Fruit fly (Drosophila melanogaster) whole organism, embryonic: ENCODE data around the gene CG1785.

Experiments used
- Ada2b ChIP-seq: fragments of 200-800 bp; sonication (Bioruptor generic); IDR thresholded peaks from 2 replicates; pipeline ENCODE4 v1.3.6; 2022; ENCODE audit warnings: missing biosample characterization, missing genetic modification characterization
- Asciz ChIP-seq: fragments of 200-800 bp; sonication (Bioruptor generic); optimal IDR thresholded peaks from 2 replicates; lab custom pipeline; 2017; ENCODE audit warnings: missing biosample characterization, mild to moderate bottlenecking, missing genetic modification characterization, missing genetic modification reagents
- CG10267 ChIP-seq: fragments of 200-800 bp; sonication (Bioruptor generic); optimal IDR thresholded peaks from 2 replicates; lab custom pipeline; 2018; ENCODE audit warnings: missing biosample characterization, mild to moderate bottlenecking, missing genetic modification characterization, moderate library complexity
- CG10959 ChIP-seq: fragments of 200-800 bp; sonication (Bioruptor generic); IDR thresholded peaks from 2 replicates; pipeline ENCODE4 v1.3.6; 2022; ENCODE audit warnings: missing biosample characterization, missing genetic modification characterization
- CG11696 ChIP-seq: fragments of 200-800 bp; sonication (Bioruptor generic); IDR thresholded peaks from 2 replicates; pipeline ENCODE4 v1.3.6; 2022; ENCODE audit warnings: missing biosample characterization, missing genetic modification characterization
- CG12071 ChIP-seq: fragments of 200-800 bp; sonication (Bioruptor generic); optimal IDR thresholded peaks from 3 replicates; lab custom pipeline; 2018; ENCODE audit warnings: missing biosample characterization, mild to moderate bottlenecking, missing genetic modification characterization
- CG14050 ChIP-seq: fragments of 200-800 bp; sonication (Bioruptor generic); IDR thresholded peaks from 3 replicates; pipeline ENCODE4 v1.3.6; 2022; ENCODE audit warnings: missing biosample characterization, missing genetic modification characterization
- CG14860 ChIP-seq: fragments of 200-800 bp; sonication (Bioruptor generic); IDR thresholded peaks from 3 replicates; pipeline ENCODE4 v1.3.6; 2022; ENCODE audit warnings: missing biosample characterization, missing genetic modification characterization; ENCODE audit not compliant: partially characterized antibody
- CG16863 ChIP-seq: fragments of 200-800 bp; sonication (Bioruptor generic); optimal IDR thresholded peaks from 3 replicates; lab custom pipeline; 2016; ENCODE audit warnings: missing biosample characterization, missing genetic modification characterization
- CG18011 ChIP-seq: fragments of 200-800 bp; sonication (Bioruptor generic); optimal IDR thresholded peaks from 2 replicates; lab custom pipeline; 2017; ENCODE audit warnings: missing biosample characterization, missing genetic modification characterization, mild to moderate bottlenecking, moderate library complexity, missing genotype
- CG18599 ChIP-seq: fragments of 200-800 bp; sonication (Bioruptor generic); optimal IDR thresholded peaks from 3 replicates; lab custom pipeline; 2017; ENCODE audit warnings: missing biosample characterization, missing genetic modification characterization, mild to moderate bottlenecking, moderate library complexity, missing genetic modification reagents
- CG2875 ChIP-seq: fragments of 200-800 bp; sonication (Bioruptor generic); optimal IDR thresholded peaks from 2 replicates; lab custom pipeline; 2017; ENCODE audit warnings: missing biosample characterization, mild to moderate bottlenecking, missing genetic modification characterization, missing genetic modification reagents
- CG32772 ChIP-seq: fragments of 200-800 bp; sonication (Bioruptor generic); IDR thresholded peaks from 2 replicates; pipeline ENCODE4 v1.3.6; 2022; ENCODE audit warnings: missing biosample characterization, missing genetic modification characterization
- CG4854 ChIP-seq: fragments of 200-800 bp; sonication (Bioruptor generic); optimal IDR thresholded peaks from 2 replicates; lab custom pipeline; 2016; ENCODE audit warnings: missing biosample characterization, missing genetic modification characterization, inconsistent platforms
- CG7786 ChIP-seq: fragments of 200-800 bp; sonication (Bioruptor generic); optimal IDR thresholded peaks from 2 replicates; lab custom pipeline; 2016; ENCODE audit warnings: missing biosample characterization, missing genetic modification characterization
- CG7963 ChIP-seq: fragments of 200-800 bp; sonication (Bioruptor generic); IDR thresholded peaks from 3 replicates; pipeline ENCODE4 v1.3.6; 2022; ENCODE audit warnings: missing biosample characterization, missing genetic modification characterization; ENCODE audit not compliant: partially characterized antibody
- CG9609 ChIP-seq: fragments of 200-800 bp; sonication (Bioruptor generic); optimal IDR thresholded peaks from 3 replicates; lab custom pipeline; 2016; ENCODE audit warnings: missing biosample characterization, missing genetic modification characterization
- Dbx ChIP-seq: fragments of 200-800 bp; sonication (Bioruptor generic); IDR thresholded peaks from 3 replicates; pipeline ENCODE4 v1.3.6; 2022; ENCODE audit warnings: missing biosample characterization, missing genetic modification characterization
- Doc3 ChIP-seq: fragments of 200-800 bp; sonication (Bioruptor generic); IDR thresholded peaks from 3 replicates; pipeline ENCODE4 v1.3.6; 2022; ENCODE audit warnings: missing biosample characterization, missing genetic modification characterization; ENCODE audit not compliant: partially characterized antibody
- E2f1 ChIP-seq: fragments of 200-800 bp; sonication (Bioruptor generic); IDR thresholded peaks from 2 replicates; pipeline ENCODE4 v1.3.6; 2022; ENCODE audit warnings: missing biosample characterization, missing genetic modification characterization
- Elba2 ChIP-seq: fragments of 200-800 bp; sonication (Bioruptor generic); optimal IDR thresholded peaks from 3 replicates; lab custom pipeline; 2016; ENCODE audit warnings: missing biosample characterization, missing genetic modification characterization
- Gsc ChIP-seq: fragments of 200-800 bp; sonication (Bioruptor generic); IDR thresholded peaks from 2 replicates; pipeline ENCODE4 v1.3.6; 2022; ENCODE audit warnings: missing biosample characterization, missing genetic modification characterization
- HLH54F ChIP-seq: fragments of 200-800 bp; sonication (Bioruptor generic); optimal IDR thresholded peaks from 3 replicates; lab custom pipeline; 2016; ENCODE audit warnings: missing biosample characterization, missing genetic modification characterization
- HLHmδ ChIP-seq: fragments of 200-800 bp; sonication (Bioruptor generic); optimal IDR thresholded peaks from 2 replicates; lab custom pipeline; 2018; ENCODE audit warnings: missing biosample characterization, mild to moderate bottlenecking, missing genetic modification characterization, moderate library complexity
- Hey ChIP-seq: fragments of 200-800 bp; sonication (Bioruptor generic); optimal IDR thresholded peaks from 3 replicates; lab custom pipeline; 2018; ENCODE audit warnings: missing biosample characterization, mild to moderate bottlenecking, missing genetic modification characterization
- HmgD ChIP-seq: fragments of 200-800 bp; sonication (Bioruptor generic); optimal IDR thresholded peaks from 3 replicates; lab custom pipeline; 2016; ENCODE audit warnings: missing biosample characterization, missing genetic modification characterization
- Lpt ChIP-seq: fragments of >200 bp; optimal IDR thresholded peaks from 2 replicates; lab custom pipeline; 2018; ENCODE audit warnings: missing biosample characterization, missing genetic modification characterization
- Pdp1 ChIP-seq, 2 experiments: fragments of 200-800 bp; sonication (Bioruptor generic); optimal IDR thresholded peaks; 3 replicates each; lab custom pipeline; 2016; ENCODE audit warnings: missing biosample characterization in 2 of 2, missing genetic modification characterization in 2 of 2, mild to moderate bottlenecking in 1 of 2, moderate library complexity in 1 of 2
- Ptx1 ChIP-seq: fragments of 200-800 bp; sonication (Bioruptor generic); IDR thresholded peaks from 2 replicates; pipeline ENCODE4 v1.3.6; 2022; ENCODE audit warnings: missing biosample characterization, missing genetic modification characterization
- Sin3A ChIP-seq: fragments of >200 bp; optimal IDR thresholded peaks from 2 replicates; lab custom pipeline; 2018
- aop ChIP-seq: fragments of 200-800 bp; sonication (Bioruptor generic); IDR thresholded peaks from 2 replicates; pipeline ENCODE4 v1.3.6; 2022; ENCODE audit warnings: missing biosample characterization, missing genetic modification characterization
- bab2 ChIP-seq: fragments of 200-800 bp; sonication (Bioruptor generic); optimal IDR thresholded peaks from 2 replicates; lab custom pipeline; 2016; ENCODE audit warnings: missing biosample characterization, missing genetic modification characterization
- ci ChIP-seq: fragments of 200-800 bp; sonication (Bioruptor generic); IDR thresholded peaks from 3 replicates; pipeline ENCODE4 v1.3.6; 2022; ENCODE audit warnings: missing biosample characterization, missing genetic modification characterization
- ewg ChIP-seq: fragments of 200-800 bp; sonication (Bioruptor generic); optimal IDR thresholded peaks from 3 replicates; lab custom pipeline; 2017; ENCODE audit warnings: mild to moderate bottlenecking, missing biosample characterization, missing genetic modification reagents, missing genetic modification characterization
- gcm2 ChIP-seq: fragments of 200-800 bp; sonication (Bioruptor generic); optimal IDR thresholded peaks from 2 replicates; lab custom pipeline; 2016; ENCODE audit warnings: missing biosample characterization, missing genetic modification characterization
- jumu ChIP-seq: fragments of 200-800 bp; sonication (Bioruptor generic); optimal IDR thresholded peaks from 3 replicates; lab custom pipeline; 2016; ENCODE audit warnings: missing biosample characterization, missing genetic modification characterization
- kay ChIP-seq: fragments of 200-800 bp; sonication (Bioruptor generic); optimal IDR thresholded peaks from 2 replicates; lab custom pipeline; 2016; ENCODE audit warnings: missing biosample characterization, missing genetic modification characterization
- lmd ChIP-seq: fragments of 200-800 bp; sonication (Bioruptor generic); IDR thresholded peaks from 2 replicates; pipeline ENCODE4 v1.3.6; 2022; ENCODE audit warnings: missing biosample characterization, missing genetic modification characterization
- nerfin-2 ChIP-seq: fragments of 200-800 bp; sonication (Bioruptor generic); IDR thresholded peaks from 2 replicates; pipeline ENCODE4 v1.3.6; 2022; ENCODE audit warnings: missing biosample characterization, missing genetic modification characterization; ENCODE audit not compliant: partially characterized antibody
- pho ChIP-seq: fragments of 200-800 bp; sonication (Bioruptor generic); optimal IDR thresholded peaks from 2 replicates; lab custom pipeline; 2016; ENCODE audit warnings: missing biosample characterization, missing genetic modification characterization
- pum ChIP-seq: fragments of 200-800 bp; sonication (Bioruptor generic); optimal IDR thresholded peaks from 2 replicates; lab custom pipeline; 2016; ENCODE audit warnings: missing biosample characterization, missing genetic modification characterization
- sima ChIP-seq: fragments of 200-800 bp; sonication (Bioruptor generic); optimal IDR thresholded peaks from 2 replicates; lab custom pipeline; 2016; ENCODE audit warnings: missing biosample characterization, missing genetic modification characterization
- slp2 ChIP-seq: fragments of 200-800 bp; sonication (Bioruptor generic); optimal IDR thresholded peaks from 2 replicates; lab custom pipeline; 2016; ENCODE audit warnings: missing biosample characterization, missing genetic modification characterization
- sqz ChIP-seq: fragments of 200-800 bp; sonication (Bioruptor generic); optimal IDR thresholded peaks from 3 replicates; lab custom pipeline; 2018; ENCODE audit warnings: missing biosample characterization, mild to moderate bottlenecking, missing genetic modification characterization
- stwl ChIP-seq: fragments of 200-800 bp; sonication (Bioruptor generic); optimal IDR thresholded peaks from 3 replicates; lab custom pipeline; 2018; ENCODE audit warnings: missing biosample characterization, mild to moderate bottlenecking, missing genetic modification characterization, moderate library complexity
- unc-4 ChIP-seq: fragments of 200-800 bp; sonication (Bioruptor generic); IDR thresholded peaks from 2 replicates; pipeline ENCODE4 v1.3.6; 2022; ENCODE audit warnings: missing biosample characterization, missing genetic modification characterization; ENCODE audit not compliant: partially characterized antibody
- usp ChIP-seq: fragments of >200 bp; optimal IDR thresholded peaks from 2 replicates; lab custom pipeline; 2017; ENCODE audit warnings: missing biosample characterization, missing genetic modification characterization
- wdn ChIP-seq: fragments of 200-800 bp; sonication (Bioruptor generic); IDR thresholded peaks from 2 replicates; pipeline ENCODE4 v1.3.6; 2022; ENCODE audit warnings: missing biosample characterization, missing genetic modification characterization
- z ChIP-seq: fragments of 200-800 bp; sonication (Bioruptor generic); IDR thresholded peaks from 3 replicates; pipeline ENCODE4 v1.3.6; 2022; ENCODE audit warnings: missing biosample characterization, missing genetic modification characterization

The CG1785 gene

DNA sequence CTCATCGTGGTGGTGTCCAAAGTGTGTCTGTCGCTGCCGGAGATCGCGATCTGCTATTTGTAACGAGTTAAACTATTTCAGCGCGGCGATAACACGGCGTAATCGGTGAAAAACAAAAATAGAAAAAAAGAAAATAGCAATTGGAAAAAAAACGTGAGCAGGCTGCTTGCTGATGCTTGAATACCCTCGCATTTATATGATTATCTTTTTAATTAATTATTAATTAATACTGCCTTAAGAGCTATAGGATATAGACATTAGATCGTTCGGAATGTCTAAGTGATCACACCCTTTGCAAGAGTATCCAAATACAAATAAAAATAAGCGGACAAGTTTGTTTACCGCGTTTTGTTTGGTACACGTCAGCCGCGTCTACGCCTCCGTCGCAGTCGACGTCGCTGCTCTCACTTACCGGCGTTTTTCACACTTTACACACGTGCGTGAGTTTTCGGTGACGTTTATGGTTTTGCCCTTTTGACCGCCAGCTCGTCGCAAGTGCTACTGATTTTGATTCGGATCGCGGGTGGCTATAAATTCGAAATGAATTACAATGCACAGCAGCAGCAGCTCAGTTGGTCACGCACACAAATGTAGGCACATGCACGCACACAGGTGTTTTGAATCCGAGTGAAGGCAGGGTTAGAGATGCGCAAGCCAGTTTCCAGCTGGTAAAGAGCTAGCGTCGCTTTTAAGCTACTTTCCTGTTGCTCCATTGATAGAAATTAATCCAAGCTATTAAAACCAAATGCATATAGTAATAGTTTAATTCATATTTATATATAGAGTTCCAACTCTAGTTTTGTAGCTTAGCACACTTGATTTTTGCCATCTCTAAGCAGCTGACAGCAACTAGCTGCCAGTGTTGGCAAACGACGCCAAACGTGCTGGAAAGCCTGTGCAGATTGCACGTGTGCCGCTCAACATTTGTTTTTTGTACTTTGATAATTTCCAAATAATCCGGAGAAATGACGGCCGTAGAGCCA lies at the start of gene CG1785, which contains the start of gene CG2004 (continued):
- peak; percentile 69; the same call in 1 of the 2 replicates for TF ChIP-seq CG11696
- no peak for TF ChIP-seq Lpt (GFP tag; lab: Kevin White, UChicago)
- peak; percentile 81 for TF ChIP-seq Elba2 (GFP tag; lab: Kevin White, UChicago)
- peak; percentile 83 to 90 for TF ChIP-seq Pdp1 (GFP tag; optimal IDR thresholded peaks at IDR 0.05; lab: Kevin White, UChicago)
- peak; percentile 94 for TF ChIP-seq CG18599 (GFP tag; lab: Kevin White, UChicago)
- peak; percentile 95 for TF ChIP-seq ci (GFP tag; lab: Robert Waterston, UW)
- peak; percentile 83 for TF ChIP-seq ewg (GFP tag; lab: Kevin White, UChicago)
- peak; percentile 74 for TF ChIP-seq unc-4 (GFP tag; lab: Robert Waterston, UW)
- no peak for TF ChIP-seq CG7963
- peak; percentile 96 for TF ChIP-seq Ptx1 (GFP tag; lab: Robert Waterston, UW)
- peak; percentile 87 for TF ChIP-seq HLH54F (GFP tag; lab: Kevin White, UChicago)
- peak; percentile 27 for TF ChIP-seq bab2
- peak; percentile 98 for TF ChIP-seq CG10267 (tag; lab: Kevin White, UChicago)
- TF ChIP-seq z (GFP tag; lab: Robert Waterston, UW), result no peak
- peak; percentile 59 for TF ChIP-seq stwl
- TF ChIP-seq CG7786 (GFP tag; lab: Kevin White, UChicago), result peak; percentile 86
- peak; percentile 93 for TF ChIP-seq E2f1 (GFP tag; lab: Robert Waterston, UW)
- TF ChIP-seq Dbx (GFP tag; lab: Robert Waterston, UW), result peak; percentile 95
- TF ChIP-seq CG32772 (GFP tag; lab: Robert Waterston, UW), result peak; percentile 94
- TF ChIP-seq CG4854 (GFP tag; lab: Kevin White, UChicago), result peak; percentile 83
- TF ChIP-seq gcm2 (GFP tag; lab: Kevin White, UChicago), result peak; percentile 79
- TF ChIP-seq nerfin-2 (GFP tag; lab: Robert Waterston, UW), result peak; percentile 57
- peak; percentile 43 for TF ChIP-seq sima (GFP tag; lab: Kevin White, UChicago)
- TF ChIP-seq HmgD (GFP tag; lab: Kevin White, UChicago), result peak; percentile 68
- peak; percentile 80 for TF ChIP-seq CG18011 (GFP tag; lab: Kevin White, UChicago)
- TF ChIP-seq slp2 (GFP tag; lab: Kevin White, UChicago), result peak; percentile 51
- peak; percentile 49 for TF ChIP-seq CG12071 (GFP tag; lab: Kevin White, UChicago)
- peak; percentile 80 for TF ChIP-seq pum (GFP tag; lab: Kevin White, UChicago)
- TF ChIP-seq usp (GFP tag; lab: Kevin White, UChicago), result no peak
- TF ChIP-seq CG14050, result peak; percentile 87
- peak; percentile 63; the same call in 1 of the 2 replicates for TF ChIP-seq aop
- peak; percentile 82 for TF ChIP-seq CG16863
- peak; percentile 71 for TF ChIP-seq Asciz (GFP tag; lab: Kevin White, UChicago)
- peak; percentile 84 for TF ChIP-seq kay (GFP tag; lab: Kevin White, UChicago)
- TF ChIP-seq Sin3A (lab: Kevin White, UChicago), result peak; percentile 84
- peak; percentile 67 for TF ChIP-seq CG9609 (GFP tag; lab: Kevin White, UChicago)
- TF ChIP-seq sqz (GFP tag; lab: Kevin White, UChicago), result peak; percentile 40
- peak; percentile 69 for TF ChIP-seq Doc3
- TF ChIP-seq pho (GFP tag; lab: Kevin White, UChicago), result peak; percentile 88
- peak; percentile 85 for TF ChIP-seq jumu (GFP tag; lab: Kevin White, UChicago)
- TF ChIP-seq CG2875 (GFP tag; lab: Kevin White, UChicago), result peak; percentile 67
- TF ChIP-seq lmd (GFP tag; lab: Robert Waterston, UW), result peak; percentile 93
- TF ChIP-seq Gsc (GFP tag; lab: Robert Waterston, UW), result peak; percentile 82
- TF ChIP-seq Ada2b (GFP tag; lab: Robert Waterston, UW), result peak; percentile 93
- TF ChIP-seq wdn (GFP tag; lab: Robert Waterston, UW), result peak; percentile 82
- peak; percentile 61; the same call in 2 of the 3 replicates for TF ChIP-seq CG14860 (GFP tag; lab: Robert Waterston, UW)
- TF ChIP-seq CG10959 (GFP tag; lab: Robert Waterston, UW), result peak; percentile 93
- peak; percentile 79 for TF ChIP-seq Hey (tag; lab: Kevin White, UChicago)
- TF ChIP-seq HLHmδ, result no peak
